Worm (Caenorhabditis elegans) whole organism, L2 larva: ENCODE measurements around the gene F53C11.4.

Experiments used
- ama-1 ChIP-seq: fragments of 150-350 bp; optimal IDR thresholded peaks from 2 replicates; lab custom pipeline; 2018; ENCODE audit warnings: inconsistent platforms
- egl-27 ChIP-seq: sonication (generic microtip); optimal IDR thresholded peaks from 3 replicates; lab custom pipeline; 2017; ENCODE audit warnings: missing biosample characterization, missing genetic modification reagents, missing genetic modification characterization
- fos-1 ChIP-seq: fragments of 150-350 bp; optimal IDR thresholded peaks from 2 replicates; lab custom pipeline; 2014; ENCODE audit warnings: missing biosample characterization, missing genetic modification characterization
- lin-11 ChIP-seq: fragments of 150-350 bp; sonication (generic microtip); optimal IDR thresholded peaks from 2 replicates; lab custom pipeline; 2014; ENCODE audit warnings: missing biosample characterization, missing genetic modification characterization, inconsistent platforms, mixed read lengths
- lin-13 ChIP-seq: fragments of 150-350 bp; optimal IDR thresholded peaks from 2 replicates; lab custom pipeline; 2014; ENCODE audit warnings: missing biosample characterization, missing genetic modification reagents, missing genetic modification characterization
- mbf-1 ChIP-seq: sonication (generic microtip); optimal IDR thresholded peaks from 2 replicates; lab custom pipeline; 2017; ENCODE audit warnings: missing biosample characterization, missing genetic modification characterization
- nhr-10 ChIP-seq: sonication (generic microtip); optimal IDR thresholded peaks from 2 replicates; lab custom pipeline; 2017; ENCODE audit warnings: missing biosample characterization, missing genetic modification characterization
- nhr-23 ChIP-seq: fragments of 150-350 bp; optimal IDR thresholded peaks from 2 replicates; lab custom pipeline; 2014; ENCODE audit warnings: missing biosample characterization, missing genetic modification reagents, missing genetic modification characterization
- skn-1 ChIP-seq: sonication (generic microtip); optimal IDR thresholded peaks from 2 replicates; lab custom pipeline; 2017; ENCODE audit warnings: missing biosample characterization, missing genetic modification characterization
- ztf-11 ChIP-seq: sonication (generic microtip); optimal IDR thresholded peaks from 2 replicates; lab custom pipeline; 2017; ENCODE audit warnings: missing biosample characterization, missing genetic modification characterization

DNA sequence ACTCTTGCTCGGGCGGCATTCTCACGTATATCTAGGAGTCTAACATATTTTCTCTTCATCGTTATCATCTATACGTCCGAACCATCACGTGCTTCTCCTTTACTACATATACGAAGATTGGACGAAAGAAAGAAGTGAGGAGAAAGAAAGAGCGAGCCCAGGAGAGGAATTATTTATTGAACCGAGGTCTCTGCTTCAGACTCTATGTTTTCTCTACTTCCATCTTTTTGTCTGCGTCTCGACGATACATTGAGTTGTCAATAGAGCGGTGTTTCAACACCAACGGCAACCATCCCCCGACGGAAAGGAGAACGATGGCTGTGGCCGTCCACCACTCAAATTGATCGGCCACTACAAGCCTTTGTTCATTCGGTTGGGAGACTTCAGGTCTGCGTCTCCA is 2.2 kb upstream of the F53C11.4 start:
- TF ChIP-seq lin-13 (GFP tag; lab: Kevin White, UChicago) (peak; percentile 90), nhr-23 (tag; lab: Kevin White, UChicago) (no peak), lin-11 (tag; lab: Kevin White, UChicago) (peak; percentile 78), fos-1 (tag; lab: Kevin White, UChicago) (peak; percentile 88), skn-1 (tag; lab: Kevin White, UChicago) (peak; percentile 69), mbf-1 (tag; lab: Kevin White, UChicago) (no peak), nhr-10 (tag; lab: Kevin White, UChicago) (no peak), egl-27 (tag; lab: Kevin White, UChicago) (peak; percentile 61), ama-1 (peak; percentile 67), ztf-11 (no peak)
